Worm (Caenorhabditis elegans) whole organism, young adult: ENCODE data around the gene ins-10.

ENCODE experiments used
- B0019.2 ChIP-seq: fragments of 200-800 bp; sonication (Bioruptor generic); conservative IDR thresholded peaks from 2 replicates; pipeline ENCODE4 v1.3.6; 2022; ENCODE audit warnings: missing genetic modification reagents, missing genetic modification characterization, missing compliant biosample characterization
- B0035.1 ChIP-seq: sonication (generic microtip); optimal IDR thresholded peaks from 2 replicates; lab custom pipeline; 2016; ENCODE audit warnings: missing genetic modification characterization, mild to moderate bottlenecking, missing compliant biosample characterization, missing genotype, missing genetic modification reagents
- C17E4.6 ChIP-seq: fragments of 200-800 bp; sonication (Bioruptor generic); IDR thresholded peaks from 2 replicates; pipeline ENCODE4 v1.3.6; 2022; ENCODE audit warnings: missing genetic modification reagents, missing genetic modification characterization, missing compliant biosample characterization
- F33H1.4 ChIP-seq: fragments of 200-800 bp; sonication (Bioruptor generic); IDR thresholded peaks from 2 replicates; pipeline ENCODE4 v1.3.6; 2022; ENCODE audit warnings: missing genetic modification reagents, missing genetic modification characterization, missing compliant biosample characterization
- F39B2.1 ChIP-seq: fragments of 200-800 bp; sonication (Bioruptor generic); IDR thresholded peaks from 2 replicates; pipeline ENCODE4 v1.3.6; 2022; ENCODE audit warnings: missing genetic modification reagents, missing genetic modification characterization, missing compliant biosample characterization
- F49E8.2 ChIP-seq: sonication (generic microtip); optimal IDR thresholded peaks from 3 replicates; lab custom pipeline; 2017; ENCODE audit warnings: missing genetic modification characterization, mild to moderate bottlenecking, missing compliant biosample characterization, antibody characterized with exemption, moderate library complexity; ENCODE audit not compliant: insufficient read depth
- F52B5.7 ChIP-seq: sonication (generic microtip); optimal IDR thresholded peaks from 2 replicates; lab custom pipeline; 2016; ENCODE audit warnings: mild to moderate bottlenecking, missing genetic modification characterization, missing compliant biosample characterization
- F55B11.4 ChIP-seq: sonication (generic microtip); optimal IDR thresholded peaks from 2 replicates; lab custom pipeline; 2016; ENCODE audit warnings: missing compliant biosample characterization, missing genetic modification characterization, borderline replicate concordance; ENCODE audit not compliant: insufficient read depth
- Y53F4B.3 ChIP-seq: fragments of 200-800 bp; sonication (Bioruptor generic); IDR thresholded peaks from 2 replicates; pipeline ENCODE4 v1.3.6; 2022; ENCODE audit warnings: missing genetic modification reagents, missing genetic modification characterization, missing compliant biosample characterization
- Y67H2A.10 ChIP-seq: fragments of 200-800 bp; sonication (Bioruptor generic); conservative IDR thresholded peaks from 2 replicates; pipeline ENCODE4 v1.3.6; 2022; ENCODE audit warnings: missing genetic modification reagents, missing genetic modification characterization, missing compliant biosample characterization
- Y79H2A.3 ChIP-seq: fragments of 200-800 bp; sonication (Bioruptor generic); conservative IDR thresholded peaks from 2 replicates; pipeline ENCODE4 v1.3.6; 2022; ENCODE audit warnings: missing genetic modification reagents, missing genetic modification characterization, missing compliant biosample characterization
- Y95B8A.8 ChIP-seq: fragments of 200-800 bp; sonication (Bioruptor generic); IDR thresholded peaks from 2 replicates; pipeline ENCODE4 v1.3.6; 2022; ENCODE audit warnings: missing genetic modification reagents, missing genetic modification characterization, missing compliant biosample characterization
- aptf-2 ChIP-seq: fragments of 200-800 bp; sonication (Bioruptor generic); conservative IDR thresholded peaks from 2 replicates; pipeline ENCODE4 v1.3.6; 2022; ENCODE audit warnings: missing genetic modification reagents, missing genetic modification characterization, missing compliant biosample characterization
- attf-3 ChIP-seq: fragments of 200-800 bp; sonication (Bioruptor generic); conservative IDR thresholded peaks from 2 replicates; pipeline ENCODE4 v1.3.6; 2022; ENCODE audit warnings: missing genetic modification reagents, missing genetic modification characterization, missing compliant biosample characterization
- attf-5 ChIP-seq: fragments of 200-800 bp; sonication (Bioruptor generic); optimal IDR thresholded peaks from 2 replicates; lab custom pipeline; 2018; ENCODE audit warnings: mild to moderate bottlenecking, missing genetic modification characterization, missing compliant biosample characterization
- attf-6 ChIP-seq: fragments of 200-800 bp; sonication (Bioruptor generic); IDR thresholded peaks from 2 replicates; pipeline ENCODE4 v1.3.6; 2022; ENCODE audit warnings: missing genetic modification reagents, missing genetic modification characterization, missing compliant biosample characterization
- cebp-1 ChIP-seq, 2 experiments: fragments of 200-800 bp in 1 of 2; sonication (Bioruptor generic) in 1 of 2; sonication (generic microtip) in 1 of 2; IDR thresholded peaks in 1 of 2; optimal IDR thresholded peaks in 1 of 2; 2 replicates each; pipeline versions ENCODE4 v1.3.6 to Lab custom; 2017 to 2022; ENCODE audit warnings: missing compliant biosample characterization in 2 of 2, missing genetic modification characterization in 2 of 2, mild to moderate bottlenecking in 1 of 2, missing genetic modification reagents in 1 of 2, moderate library complexity in 1 of 2
- ceh-27 ChIP-seq: fragments of 200-800 bp; sonication (Bioruptor generic); optimal IDR thresholded peaks from 2 replicates; lab custom pipeline; 2018; ENCODE audit warnings: mild to moderate bottlenecking, missing genetic modification characterization, moderate library complexity, missing compliant biosample characterization
- ceh-58 ChIP-seq: fragments of 200-800 bp; sonication (Bioruptor generic); IDR thresholded peaks from 2 replicates; pipeline ENCODE4 v1.3.6; 2022; ENCODE audit warnings: missing genetic modification characterization, missing compliant biosample characterization
- ceh-91 ChIP-seq: fragments of 200-800 bp; sonication (Bioruptor generic); IDR thresholded peaks from 2 replicates; pipeline ENCODE4 v1.3.6; 2022; ENCODE audit warnings: missing genetic modification reagents, missing genetic modification characterization, missing compliant biosample characterization
- die-1 ChIP-seq: sonication (generic microtip); optimal IDR thresholded peaks from 2 replicates; lab custom pipeline; 2016; ENCODE audit warnings: missing genotype, mild to moderate bottlenecking, missing genetic modification characterization, missing compliant biosample characterization
- dox-1 ChIP-seq: fragments of 200-800 bp; sonication (Bioruptor generic); IDR thresholded peaks from 2 replicates; pipeline ENCODE4 v1.3.6; 2022; ENCODE audit warnings: missing genetic modification reagents, missing genetic modification characterization, missing compliant biosample characterization
- egl-44 ChIP-seq: fragments of 200-800 bp; sonication (Bioruptor generic); IDR thresholded peaks from 2 replicates; pipeline ENCODE4 v1.3.6; 2022; ENCODE audit warnings: missing genetic modification reagents, missing genetic modification characterization, missing compliant biosample characterization
- fkh-3 ChIP-seq: sonication (generic microtip); optimal IDR thresholded peaks from 2 replicates; lab custom pipeline; 2016; ENCODE audit warnings: mild to moderate bottlenecking, missing genetic modification characterization, missing compliant biosample characterization
- gei-17 ChIP-seq: fragments of 200-800 bp; sonication (Bioruptor generic); optimal IDR thresholded peaks from 2 replicates; lab custom pipeline; 2018; ENCODE audit warnings: mild to moderate bottlenecking, missing genetic modification characterization, missing compliant biosample characterization
- him-1 ChIP-seq: sonication (generic microtip); optimal IDR thresholded peaks from 2 replicates; lab custom pipeline; 2016; ENCODE audit warnings: missing genotype, missing genetic modification reagents, missing genetic modification characterization, missing compliant biosample characterization
- hlh-26 ChIP-seq: fragments of 200-800 bp; sonication (Bioruptor generic); conservative IDR thresholded peaks from 2 replicates; pipeline ENCODE4 v1.3.6; 2022; ENCODE audit warnings: missing genetic modification reagents, missing genetic modification characterization, missing compliant biosample characterization
- hmg-1.2 ChIP-seq: fragments of 200-800 bp; sonication (Bioruptor generic); IDR thresholded peaks from 2 replicates; pipeline ENCODE4 v1.3.6; 2022; ENCODE audit warnings: missing genetic modification reagents, missing genetic modification characterization, missing compliant biosample characterization
- hmg-20 ChIP-seq: fragments of 200-800 bp; sonication (Bioruptor generic); IDR thresholded peaks from 2 replicates; pipeline ENCODE4 v1.3.6; 2022; ENCODE audit warnings: missing genetic modification reagents, missing genetic modification characterization, missing compliant biosample characterization
- hsf-1 ChIP-seq: fragments of 200-800 bp; sonication (Bioruptor generic); IDR thresholded peaks from 2 replicates; pipeline ENCODE4 v1.3.6; 2022; ENCODE audit warnings: missing genetic modification reagents, missing genetic modification characterization, missing compliant biosample characterization
- let-526 ChIP-seq: fragments of 200-800 bp; sonication (Bioruptor generic); IDR thresholded peaks from 2 replicates; pipeline ENCODE4 v1.3.6; 2022; ENCODE audit warnings: missing genetic modification reagents, missing genetic modification characterization, missing compliant biosample characterization
- lin-26 ChIP-seq: fragments of 200-800 bp; sonication (Bioruptor generic); IDR thresholded peaks from 2 replicates; pipeline ENCODE4 v1.3.6; 2022; ENCODE audit warnings: missing genetic modification reagents, missing genetic modification characterization, missing compliant biosample characterization
- lin-54 ChIP-seq: fragments of 200-800 bp; sonication (Bioruptor generic); optimal IDR thresholded peaks from 2 replicates; lab custom pipeline; 2018; ENCODE audit warnings: mild to moderate bottlenecking, missing genetic modification characterization, missing compliant biosample characterization
- lir-1 ChIP-seq: fragments of 200-800 bp; sonication (Bioruptor generic); conservative IDR thresholded peaks from 2 replicates; pipeline ENCODE4 v1.3.6; 2022; ENCODE audit warnings: missing genetic modification reagents, missing genetic modification characterization, missing compliant biosample characterization
- mcd-1 ChIP-seq: fragments of 200-800 bp; sonication (Bioruptor generic); IDR thresholded peaks from 2 replicates; pipeline ENCODE4 v1.3.6; 2022; ENCODE audit warnings: missing genetic modification reagents, missing genetic modification characterization, missing compliant biosample characterization
- nfyb-1 ChIP-seq: fragments of 200-800 bp; sonication (Bioruptor generic); IDR thresholded peaks from 2 replicates; pipeline ENCODE4 v1.3.6; 2022; ENCODE audit warnings: missing genetic modification reagents, missing genetic modification characterization, missing compliant biosample characterization
- nhr-80 ChIP-seq: sonication (generic microtip); optimal IDR thresholded peaks from 2 replicates; lab custom pipeline; 2016; ENCODE audit warnings: missing genetic modification characterization, missing compliant biosample characterization
- rcor-1 ChIP-seq: fragments of 200-800 bp; sonication (Bioruptor generic); IDR thresholded peaks from 2 replicates; pipeline ENCODE4 v1.3.6; 2022; ENCODE audit warnings: missing genetic modification reagents, missing genetic modification characterization, missing compliant biosample characterization
- sdz-38 ChIP-seq: sonication (generic microtip); optimal IDR thresholded peaks from 2 replicates; lab custom pipeline; 2016; ENCODE audit warnings: missing genotype, missing genetic modification characterization, missing compliant biosample characterization
- snpc-1.1 ChIP-seq: sonication (generic microtip); optimal IDR thresholded peaks from 2 replicates; lab custom pipeline; 2017; ENCODE audit warnings: missing genetic modification characterization, mild to moderate bottlenecking, missing compliant biosample characterization, antibody characterized with exemption, moderate library complexity, missing genotype, missing genetic modification reagents; ENCODE audit not compliant: insufficient read depth
- snpc-3.4 ChIP-seq: sonication (generic microtip); optimal IDR thresholded peaks from 2 replicates; lab custom pipeline; 2017; ENCODE audit warnings: missing genetic modification characterization, mild to moderate bottlenecking, missing compliant biosample characterization, antibody characterized with exemption, moderate library complexity, missing genotype, missing genetic modification reagents
- sptf-2 ChIP-seq: fragments of 200-800 bp; sonication (Bioruptor generic); optimal IDR thresholded peaks from 2 replicates; lab custom pipeline; 2018; ENCODE audit warnings: mild to moderate bottlenecking, missing genetic modification characterization, missing compliant biosample characterization
- ztf-25 ChIP-seq: fragments of 200-800 bp; sonication (Bioruptor generic); IDR thresholded peaks from 2 replicates; pipeline ENCODE4 v1.3.6; 2022; ENCODE audit warnings: missing genetic modification reagents, missing genetic modification characterization, missing compliant biosample characterization
- ztf-28 ChIP-seq: fragments of 200-800 bp; sonication (Bioruptor generic); IDR thresholded peaks from 2 replicates; pipeline ENCODE4 v1.3.6; 2022; ENCODE audit warnings: missing genetic modification reagents, missing genetic modification characterization, missing compliant biosample characterization

Gene ins-10

ce11 chrV:14028256-14028743, 5.4 kb upstream of the ins-10 start (continued):
- TF ChIP-seq F55B11.4 (tag; lab: Kevin White, UChicago) (no peak), attf-3 (no peak), ceh-27 (GFP tag; lab: Kevin White, UChicago) (peak; percentile 28), sptf-2 (GFP tag; lab: Kevin White, UChicago) (peak; percentile 88), die-1 (no peak), mcd-1 (GFP tag; lab: Robert Waterston, UW) (peak; percentile 86), Y53F4B.3 (GFP tag; lab: Robert Waterston, UW) (peak; percentile 57), F49E8.2 (tag; lab: Kevin White, UChicago) (peak; percentile 8), sdz-38 (tag; lab: Kevin White, UChicago) (no peak), cebp-1 (GFP tag; IDR thresholded peaks at IDR 0.05; lab: Robert Waterston, UW) (peak; percentile 43; the same call in 1 of the 2 replicates), cebp-1 (tag; optimal IDR thresholded peaks at IDR 0.05; lab: Kevin White, UChicago) (no peak), fkh-3 (tag; lab: Kevin White, UChicago) (no peak), C17E4.6 (GFP tag; lab: Robert Waterston, UW) (peak; percentile 74), let-526 (GFP tag; lab: Robert Waterston, UW) (0 out of 2 replicates have a peak, but pooled peaks have one; percentile 5), gei-17 (no peak), Y95B8A.8 (GFP tag; lab: Robert Waterston, UW) (0 out of 2 replicates have a peak, but pooled peaks have one; percentile 26), hlh-26 (GFP tag; lab: Robert Waterston, UW) (no peak), egl-44 (GFP tag; lab: Robert Waterston, UW) (peak; percentile 57; the same call in 1 of the 2 replicates), ztf-25 (GFP tag; lab: Robert Waterston, UW) (no peak), ceh-58 (no peak), Y79H2A.3 (no peak), B0035.1 (tag; lab: Kevin White, UChicago) (peak; percentile 38), rcor-1 (GFP tag; lab: Robert Waterston, UW) (peak; percentile 89), aptf-2 (GFP tag; lab: Robert Waterston, UW) (peak; percentile 74; the same call in 1 of the 2 replicates), snpc-3.4 (tag; lab: Kevin White, UChicago) (peak; percentile 83), attf-5 (GFP tag; lab: Kevin White, UChicago) (no peak), him-1 (peak; percentile 94), snpc-1.1 (tag; lab: Kevin White, UChicago) (peak; percentile 92), F52B5.7 (tag; lab: Kevin White, UChicago) (peak; percentile 76)

DNA sequence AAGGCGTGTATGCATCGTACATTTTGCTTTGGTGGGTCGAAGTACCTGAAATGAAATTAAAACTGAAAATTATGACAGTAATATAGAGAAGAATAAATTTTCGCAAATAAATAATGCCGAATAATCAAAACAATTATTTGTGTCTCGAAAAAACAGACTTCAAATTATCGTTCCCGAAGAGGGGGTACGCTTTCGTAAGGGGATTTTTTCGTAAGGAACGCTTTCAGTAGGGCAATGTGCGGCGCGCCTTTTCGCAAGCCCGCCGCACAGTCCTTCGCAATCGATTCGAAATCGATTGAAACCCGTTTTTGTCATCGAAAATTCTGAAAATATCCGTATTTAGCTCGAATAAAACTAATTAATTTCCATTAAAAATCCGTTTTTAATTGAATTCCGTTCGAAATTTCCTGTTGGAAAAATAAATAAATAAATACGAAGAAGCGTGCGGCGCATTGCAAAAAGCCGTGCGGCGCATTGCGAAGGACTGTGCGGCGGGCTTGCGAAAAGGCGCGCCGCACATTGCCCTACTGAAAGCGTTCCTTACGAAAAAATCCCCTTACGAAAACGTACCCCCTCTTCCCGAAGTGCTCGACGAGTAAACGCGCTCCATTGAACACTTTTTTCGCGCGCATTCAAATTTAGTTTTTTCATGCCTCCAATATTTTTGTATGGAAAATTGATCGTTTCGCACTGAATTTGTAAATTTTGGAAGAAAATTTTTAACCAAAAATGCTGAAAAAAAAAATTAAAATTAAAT, 4.8 kb downstream of the ins-10 start, which contains the start of gene vps-39:
Gene vps-39 (minus strand): TSS at position 51 of the 757 bp plus-strand sequence.
- TF ChIP-seq F33H1.4, result peak; percentile 82
- TF ChIP-seq Y95B8A.8 (GFP tag; lab: Robert Waterston, UW), result peak; percentile 96
- 0 out of 2 replicates have a peak, but pooled peaks have one; percentile 46 for TF ChIP-seq F39B2.1
- peak; percentile 81 for TF ChIP-seq B0019.2 (GFP tag; lab: Robert Waterston, UW)
- peak; percentile 69 for TF ChIP-seq lin-54
- peak; percentile 69 for TF ChIP-seq lir-1 (GFP tag; lab: Robert Waterston, UW)
- peak; percentile 82 for TF ChIP-seq lin-26 (GFP tag; lab: Robert Waterston, UW)
- TF ChIP-seq hsf-1 (GFP tag; lab: Robert Waterston, UW), result peak; percentile 83
- peak; percentile 99 for TF ChIP-seq dox-1 (GFP tag; lab: Robert Waterston, UW)
- peak; percentile 82 for TF ChIP-seq hmg-1.2 (GFP tag; lab: Robert Waterston, UW)
- peak; percentile 92 for TF ChIP-seq egl-44 (GFP tag; lab: Robert Waterston, UW)
- peak; percentile 98 for TF ChIP-seq ztf-28
- peak; percentile 97 for TF ChIP-seq nfyb-1 (GFP tag; lab: Robert Waterston, UW)
- TF ChIP-seq ceh-91 (GFP tag; lab: Robert Waterston, UW), result peak; percentile 97
- TF ChIP-seq aptf-2 (GFP tag; lab: Robert Waterston, UW), result peak; percentile 97
- TF ChIP-seq Y67H2A.10 (GFP tag; lab: Robert Waterston, UW), result peak; percentile 91
- peak; percentile 86 for TF ChIP-seq hmg-20 (GFP tag; lab: Robert Waterston, UW)
- peak; percentile 94 for TF ChIP-seq C17E4.6 (GFP tag; lab: Robert Waterston, UW)
- peak; percentile 100 for TF ChIP-seq mcd-1 (GFP tag; lab: Robert Waterston, UW)
- peak; percentile 22 for TF ChIP-seq nhr-80 (tag; lab: Kevin White, UChicago)
- peak; percentile 86 for TF ChIP-seq attf-6 (GFP tag; lab: Robert Waterston, UW)
